Fruit fly (Drosophila melanogaster): ENCODE data around the gene CG15529.

dm6 chr3R:30166159-30166784, 14.4 kb downstream of the CG15529 start, which contains the start of gene VhaAC45RP:
- no peak for TF ChIP-seq pan (optimal IDR thresholded peaks at IDR 0.05)
- TF ChIP-seq CG8478 (optimal IDR thresholded peaks at IDR 0.05), result no peak
- TF ChIP-seq Dll (optimal IDR thresholded peaks at IDR 0.05), result no peak
- no peak for TF ChIP-seq EcR (GFP tag; optimal IDR thresholded peaks at IDR 0.05)
